Worm (Caenorhabditis elegans): ENCODE measurements around the gene fbxa-5.

DNA sequence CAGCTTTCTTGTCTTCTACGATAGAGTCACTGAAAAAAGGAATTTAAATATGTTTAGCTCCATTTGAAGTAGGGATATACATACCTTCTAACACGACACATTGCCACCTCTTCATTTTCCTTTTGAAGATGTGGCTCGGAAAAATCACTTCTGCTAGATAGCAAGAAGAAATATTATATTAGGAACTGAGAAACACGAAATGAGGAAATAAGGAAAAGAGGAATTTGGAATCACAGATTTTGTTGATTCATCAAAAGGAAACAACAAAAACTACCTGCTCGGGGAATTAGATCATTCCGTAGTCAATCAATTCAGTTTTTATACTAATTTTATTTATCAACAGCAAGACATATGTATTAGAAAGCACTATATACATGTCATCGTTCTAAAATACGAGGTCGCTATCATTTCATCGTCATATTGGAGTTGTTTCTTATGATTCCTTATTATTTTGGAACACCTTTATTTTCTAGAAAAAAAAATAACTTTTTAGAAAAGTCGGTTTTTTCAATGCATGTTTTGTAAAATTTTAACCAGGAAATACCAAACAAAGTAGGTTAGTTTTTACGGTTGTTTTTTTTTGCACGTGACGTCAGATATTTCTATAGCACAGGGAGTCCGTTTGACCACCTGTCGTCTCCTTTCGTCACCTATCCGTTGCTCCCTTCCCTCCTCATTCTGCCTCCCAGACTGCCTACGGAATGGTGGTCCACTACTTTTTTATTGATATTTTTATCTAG lies 40.6 kb upstream of the fbxa-5 start, which contains the start of the genes pals-21 and Y82E9BR.6:
- TF ChIP-seq nhr-11 (tag; optimal IDR thresholded peaks at IDR 0.05) (no peak), unc-39 (tag; optimal IDR thresholded peaks at IDR 0.05) (no peak), ama-1 (optimal IDR thresholded peaks at IDR 0.05) (no peak), mdl-1 (tag; optimal IDR thresholded peaks at IDR 0.05) (no peak)

All from whole organism, L2 larva.